Worm (Caenorhabditis elegans) whole organism, L4 larva: ENCODE data around the gene K08F9.1.

Experiments
- F10B5.3 ChIP-seq: sonication (generic microtip); optimal IDR thresholded peaks from 2 replicates; lab custom pipeline; 2016; ENCODE audit warnings: mild to moderate bottlenecking, missing genetic modification characterization, missing compliant biosample characterization
- F37D6.2 ChIP-seq: sonication (generic microtip); optimal IDR thresholded peaks from 2 replicates; lab custom pipeline; 2016; ENCODE audit warnings: mild to moderate bottlenecking, missing genetic modification characterization, missing compliant biosample characterization
- T26A8.4 ChIP-seq: fragments of 200-800 bp; sonication (Bioruptor generic); IDR thresholded peaks from 2 replicates; pipeline ENCODE4 v1.3.6; 2022; ENCODE audit warnings: missing genetic modification characterization, missing compliant biosample characterization
- ZK337.2 ChIP-seq: fragments of 200-800 bp; sonication (Bioruptor generic); IDR thresholded peaks from 2 replicates; pipeline ENCODE4 v1.3.6; 2022; ENCODE audit warnings: missing genetic modification reagents, missing genetic modification characterization, missing compliant biosample characterization
- ZK546.5 ChIP-seq, 2 experiments: sonication (generic microtip); optimal IDR thresholded peaks; 2 replicates each; lab custom pipeline; 2017; ENCODE audit warnings: missing biosample characterization in 2 of 2, missing genetic modification characterization in 2 of 2
- ceh-28 ChIP-seq: fragments of 150-350 bp; optimal IDR thresholded peaks from 2 replicates; lab custom pipeline; 2014; ENCODE audit warnings: missing biosample characterization, missing genetic modification reagents, missing genetic modification characterization
- cey-2 ChIP-seq: sonication (generic microtip); optimal IDR thresholded peaks from 3 replicates; lab custom pipeline; 2017; ENCODE audit warnings: missing genetic modification characterization, mild to moderate bottlenecking, missing compliant biosample characterization, antibody characterized with exemption, borderline replicate concordance; ENCODE audit not compliant: insufficient read depth
- daf-16 ChIP-seq, 3 experiments: sonication (generic microtip); optimal IDR thresholded peaks; 2 replicates each; lab custom pipeline; 2016 to 2017; ENCODE audit warnings: missing genetic modification characterization in 3 of 3, missing genetic modification reagents in 3 of 3, mild to moderate bottlenecking in 2 of 3, missing compliant biosample characterization in 2 of 3, missing biosample characterization in 1 of 3, moderate library complexity in 1 of 3
- daf-19 ChIP-seq: fragments of 200-800 bp; sonication (Bioruptor generic); conservative IDR thresholded peaks from 2 replicates; pipeline ENCODE4 v1.3.6; 2022; ENCODE audit warnings: missing genetic modification characterization, missing compliant biosample characterization
- dmd-8 ChIP-seq: fragments of 200-800 bp; sonication (Bioruptor generic); IDR thresholded peaks from 2 replicates; pipeline ENCODE4 v1.3.6; 2022; ENCODE audit warnings: missing genetic modification characterization, missing compliant biosample characterization
- dpl-1 ChIP-seq: fragments of 150-350 bp; optimal IDR thresholded peaks from 2 replicates; lab custom pipeline; 2014; ENCODE audit warnings: missing biosample characterization, missing genetic modification reagents, missing genetic modification characterization
- hif-1 ChIP-seq, 2 experiments: sonication (generic microtip); optimal IDR thresholded peaks; 2 replicates each; lab custom pipeline; 2016 to 2017; ENCODE audit warnings: missing compliant biosample characterization in 2 of 2, missing genetic modification characterization in 2 of 2, missing genetic modification reagents in 2 of 2, missing genotype in 2 of 2, mild to moderate bottlenecking in 1 of 2
- hlh-30 ChIP-seq: sonication (generic microtip); optimal IDR thresholded peaks from 2 replicates; lab custom pipeline; 2017; ENCODE audit warnings: antibody characterized with exemption, mild to moderate bottlenecking, missing genetic modification characterization, missing compliant biosample characterization; ENCODE audit not compliant: insufficient read depth
- jun-1 ChIP-seq: fragments of 150-350 bp; optimal IDR thresholded peaks from 2 replicates; lab custom pipeline; 2014; ENCODE audit warnings: missing biosample characterization, missing genetic modification reagents, missing genetic modification characterization
- lin-13 ChIP-seq: fragments of 150-350 bp; optimal IDR thresholded peaks from 2 replicates; lab custom pipeline; 2014; ENCODE audit warnings: missing biosample characterization, missing genetic modification reagents, missing genetic modification characterization
- lin-39 ChIP-seq: fragments of 150-350 bp; optimal IDR thresholded peaks from 2 replicates; lab custom pipeline; 2014; ENCODE audit warnings: missing biosample characterization, missing genetic modification reagents, missing genetic modification characterization
- lsy-2 ChIP-seq, 2 experiments: fragments of 150-350 bp in 1 of 2; sonication (generic microtip) in 1 of 2; optimal IDR thresholded peaks; 2 replicates each; lab custom pipeline; 2014 to 2017; ENCODE audit warnings: missing biosample characterization in 2 of 2, missing genetic modification characterization in 2 of 2
- madf-5 ChIP-seq, 2 experiments: fragments of 200-800 bp; sonication (Bioruptor generic); IDR thresholded peaks; 2 replicates each; pipeline ENCODE4 v1.3.6; 2022; ENCODE audit warnings: missing compliant biosample characterization in 2 of 2, missing genetic modification characterization in 2 of 2
- mdl-1 ChIP-seq, 2 experiments: fragments of 150-350 bp in 1 of 2; sonication (generic microtip) in 1 of 2; optimal IDR thresholded peaks; 2 replicates each; lab custom pipeline; 2014 to 2017; ENCODE audit warnings: missing biosample characterization in 2 of 2, missing genetic modification characterization in 2 of 2
- mdt-29 ChIP-seq: fragments of 200-800 bp; sonication (Bioruptor generic); IDR thresholded peaks from 2 replicates; pipeline ENCODE4 v1.3.6; 2022; ENCODE audit warnings: missing genetic modification reagents, missing genetic modification characterization, missing compliant biosample characterization
- mep-1 ChIP-seq: fragments of 150-350 bp; sonication (generic microtip); optimal IDR thresholded peaks from 3 replicates; lab custom pipeline; 2014; ENCODE audit warnings: missing biosample characterization, missing genetic modification characterization
- mes-2 ChIP-seq: sonication (generic microtip); optimal IDR thresholded peaks from 2 replicates; lab custom pipeline; 2016; ENCODE audit warnings: missing genotype, mild to moderate bottlenecking, missing genetic modification characterization, missing compliant biosample characterization; ENCODE audit not compliant: poor library complexity, severe bottlenecking
- nhr-11 ChIP-seq: fragments of 150-350 bp; optimal IDR thresholded peaks from 2 replicates; lab custom pipeline; 2014; ENCODE audit warnings: missing biosample characterization, missing genetic modification characterization
- nhr-25 ChIP-seq: sonication (generic microtip); optimal IDR thresholded peaks from 2 replicates; lab custom pipeline; 2017; ENCODE audit warnings: missing genetic modification characterization, mild to moderate bottlenecking, missing compliant biosample characterization, antibody characterized with exemption, moderate library complexity, borderline replicate concordance; ENCODE audit not compliant: insufficient read depth
- nhr-28 ChIP-seq: fragments of 150-350 bp; optimal IDR thresholded peaks from 2 replicates; lab custom pipeline; 2014; ENCODE audit warnings: missing biosample characterization, missing genetic modification characterization
- nhr-42 ChIP-seq: fragments of 200-800 bp; sonication (Bioruptor generic); IDR thresholded peaks from 2 replicates; pipeline ENCODE4 v1.3.6; 2022; ENCODE audit warnings: missing genetic modification characterization, missing compliant biosample characterization
- nhr-77 ChIP-seq: fragments of 150-350 bp; optimal IDR thresholded peaks from 2 replicates; lab custom pipeline; 2014; ENCODE audit warnings: missing biosample characterization, missing genetic modification characterization
- php-3 ChIP-seq: fragments of 200-800 bp; sonication (Bioruptor generic); IDR thresholded peaks from 2 replicates; pipeline ENCODE4 v1.3.6; 2022; ENCODE audit warnings: missing genetic modification reagents, missing genetic modification characterization, missing compliant biosample characterization
- pqm-1 ChIP-seq: sonication (generic microtip); optimal IDR thresholded peaks from 2 replicates; lab custom pipeline; 2017; ENCODE audit warnings: missing biosample characterization, missing genetic modification characterization
- skn-1 ChIP-seq: fragments of 150-350 bp; optimal IDR thresholded peaks from 2 replicates; lab custom pipeline; 2014; ENCODE audit warnings: missing biosample characterization, missing genetic modification characterization
- snpc-1.2 ChIP-seq: fragments of 200-800 bp; sonication (Bioruptor generic); IDR thresholded peaks from 2 replicates; pipeline ENCODE4 v1.3.6; 2022; ENCODE audit warnings: missing genetic modification reagents, missing genetic modification characterization, missing compliant biosample characterization
- spr-1 ChIP-seq: sonication (generic microtip); optimal IDR thresholded peaks from 2 replicates; lab custom pipeline; 2016; ENCODE audit warnings: mild to moderate bottlenecking, missing genetic modification characterization, missing compliant biosample characterization
- tra-1 ChIP-seq: fragments of 200-800 bp; sonication (Bioruptor generic); IDR thresholded peaks from 2 replicates; pipeline ENCODE4 v1.3.6; 2022; ENCODE audit warnings: missing genetic modification reagents, missing genetic modification characterization, missing compliant biosample characterization
- unc-39 ChIP-seq: sonication (generic microtip); optimal IDR thresholded peaks from 2 replicates; lab custom pipeline; 2017; ENCODE audit warnings: missing biosample characterization, missing genetic modification characterization
- vab-7 ChIP-seq: fragments of 200-800 bp; sonication (Bioruptor generic); IDR thresholded peaks from 2 replicates; pipeline ENCODE4 v1.3.6; 2022; ENCODE audit warnings: missing genetic modification reagents, missing genetic modification characterization, missing compliant biosample characterization
- zag-1 ChIP-seq: fragments of 150-350 bp; optimal IDR thresholded peaks from 2 replicates; lab custom pipeline; 2014; ENCODE audit warnings: missing biosample characterization, missing genetic modification characterization
- zfp-3 ChIP-seq: fragments of 200-800 bp; sonication (Bioruptor generic); conservative IDR thresholded peaks from 2 replicates; pipeline ENCODE4 v1.3.6; 2022; ENCODE audit warnings: missing genetic modification reagents, missing genetic modification characterization, missing compliant biosample characterization
- zip-2 ChIP-seq: fragments of 150-350 bp; optimal IDR thresholded peaks from 2 replicates; lab custom pipeline; 2014; ENCODE audit warnings: missing biosample characterization, missing genetic modification characterization
- ztf-7 ChIP-seq: fragments of 150-350 bp; optimal IDR thresholded peaks from 2 replicates; lab custom pipeline; 2014; ENCODE audit warnings: missing biosample characterization, missing genetic modification characterization

K08F9.1 gene

DNA sequence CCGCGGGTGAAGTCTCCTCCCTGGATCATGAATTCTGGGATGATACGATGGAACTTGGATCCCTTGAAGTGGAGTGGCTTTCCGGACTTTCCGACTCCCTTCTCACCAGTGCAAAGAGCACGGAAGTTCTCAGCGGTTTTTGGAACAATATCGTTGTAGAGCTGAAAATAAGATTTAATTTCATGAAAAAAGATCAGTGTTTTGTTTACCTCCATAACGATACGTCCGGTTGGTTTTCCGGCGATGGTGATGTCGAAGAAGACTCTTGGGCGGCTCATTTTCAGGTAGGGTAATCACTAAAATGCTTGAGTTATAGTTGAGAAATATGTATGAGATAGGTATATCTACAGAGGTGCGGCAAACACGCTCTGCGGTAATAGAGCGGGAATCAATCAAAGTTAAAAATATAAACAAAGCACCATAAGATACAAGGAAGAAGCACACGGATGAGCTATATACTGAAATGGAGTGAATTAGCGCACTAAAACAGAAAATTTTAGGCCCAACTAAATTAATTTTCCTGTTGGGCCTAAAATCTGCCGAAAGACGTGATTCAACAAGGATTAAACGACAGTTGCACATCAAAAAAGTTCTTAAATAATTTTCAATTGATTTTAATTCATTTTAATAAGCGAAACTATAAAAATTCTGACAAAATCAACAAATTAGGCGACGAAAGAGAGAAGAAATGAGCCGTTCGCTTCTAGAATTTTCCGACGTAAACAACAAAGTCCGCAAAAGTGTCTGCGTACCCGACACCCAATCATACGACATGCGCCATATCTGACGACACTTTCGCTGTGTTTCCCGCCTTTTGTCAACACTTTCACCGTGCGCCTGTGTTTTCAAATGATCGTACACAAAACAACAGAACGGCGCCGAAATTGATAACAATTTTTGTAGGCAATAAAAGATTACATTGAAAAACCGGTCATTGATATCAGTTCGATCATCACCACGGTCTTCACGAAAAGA, 44.2 kb upstream of the K08F9.1 start, which contains the start of the genes cyn-7 and bath-36 (continued):
- no peak for TF ChIP-seq skn-1 (tag; lab: Kevin White, UChicago)
- TF ChIP-seq ztf-7 (tag; lab: Kevin White, UChicago): peak; percentile 48
- no peak for TF ChIP-seq ZK546.5 (tag; optimal IDR thresholded peaks at IDR 0.05; lab: Kevin White, UChicago)
- peak; percentile 22 for TF ChIP-seq spr-1 (tag; lab: Kevin White, UChicago)
- TF ChIP-seq dmd-8 (GFP tag; lab: Robert Waterston, UW): no peak
- TF ChIP-seq ceh-28 (tag; lab: Kevin White, UChicago): no peak
- TF ChIP-seq mdl-1 (tag; optimal IDR thresholded peaks at IDR 0.05; lab: Kevin White, UChicago): peak in 1 of 2 experiments; percentile 55
- TF ChIP-seq pqm-1 (tag; lab: Kevin White, UChicago): peak; percentile 51
- peak; percentile 20 for TF ChIP-seq hlh-30 (tag; lab: Kevin White, UChicago)
- TF ChIP-seq F10B5.3 (tag; lab: Kevin White, UChicago): no peak
- TF ChIP-seq jun-1 (tag; lab: Kevin White, UChicago): no peak
- TF ChIP-seq dpl-1 (GFP tag; lab: Kevin White, UChicago): peak; percentile 81
- TF ChIP-seq vab-7 (GFP tag; lab: Robert Waterston, UW): no peak
- peak; percentile 75 for TF ChIP-seq mes-2 (tag; lab: Kevin White, UChicago)
- TF ChIP-seq php-3 (GFP tag; lab: Robert Waterston, UW): 0 out of 2 replicates have a peak, but pooled peaks have one; percentile 34
- peak; percentile 24 for TF ChIP-seq F37D6.2 (tag; lab: Kevin White, UChicago)
- peak; percentile 77 for TF ChIP-seq mep-1
- TF ChIP-seq tra-1 (GFP tag; lab: Robert Waterston, UW): peak; percentile 51; the same call in 1 of the 2 replicates
- TF ChIP-seq nhr-42 (GFP tag; lab: Robert Waterston, UW): 0 out of 2 replicates have a peak, but pooled peaks have one; percentile 39
- peak; percentile 71 for TF ChIP-seq nhr-11 (tag; lab: Kevin White, UChicago)
- peak; percentile 71; the same call in 1 of the 2 replicates for TF ChIP-seq mdt-29
- no peak for TF ChIP-seq cey-2 (tag; lab: Kevin White, UChicago)
- peak; percentile 62 for TF ChIP-seq lin-13 (GFP tag; lab: Kevin White, UChicago)
- TF ChIP-seq unc-39 (tag; lab: Kevin White, UChicago): no peak
- TF ChIP-seq lin-39 (tag; lab: Kevin White, UChicago): no peak
- peak; percentile 60 for TF ChIP-seq nhr-77 (tag; lab: Kevin White, UChicago)
- peak; percentile 18 for TF ChIP-seq zip-2 (tag; lab: Kevin White, UChicago)
- TF ChIP-seq daf-19 (GFP tag; lab: Robert Waterston, UW): no peak
- TF ChIP-seq madf-5 (GFP tag; IDR thresholded peaks at IDR 0.05; lab: Robert Waterston, UW): no peak
- TF ChIP-seq daf-16 (GFP tag; optimal IDR thresholded peaks at IDR 0.05; lab: Kevin White, UChicago): peak; percentile 94 to 97
- TF ChIP-seq daf-16 (tag; optimal IDR thresholded peaks at IDR 0.05; lab: Kevin White, UChicago): peak; percentile 99
- no peak for TF ChIP-seq ZK337.2 (GFP tag; lab: Robert Waterston, UW)
- peak; percentile 33 for TF ChIP-seq nhr-25 (tag; lab: Kevin White, UChicago)
- TF ChIP-seq lsy-2 (tag; optimal IDR thresholded peaks at IDR 0.05; lab: Kevin White, UChicago): peak in 1 of 2 experiments; percentile 75
- no peak for TF ChIP-seq snpc-1.2 (GFP tag; lab: Robert Waterston, UW)
- TF ChIP-seq hif-1 (tag; optimal IDR thresholded peaks at IDR 0.05; lab: Kevin White, UChicago): peak in 1 of 2 experiments; percentile 29
- TF ChIP-seq T26A8.4: peak; percentile 75
- peak; percentile 97 for TF ChIP-seq nhr-28
- no peak for TF ChIP-seq zag-1 (tag; lab: Kevin White, UChicago)
- peak; percentile 62; the same call in 1 of the 2 replicates for TF ChIP-seq zfp-3
